Worm (Caenorhabditis elegans) whole organism, L4 larva: ENCODE results near the gene sand-1.

Experiments
- F44E2.7 ChIP-seq: fragments of 200-800 bp; sonication (Bioruptor generic); IDR thresholded peaks from 2 replicates; pipeline ENCODE4 v2.1.2; 2022; ENCODE audit warnings: missing genetic modification characterization, missing compliant biosample characterization
- aly-2 ChIP-seq: sonication (generic microtip); optimal IDR thresholded peaks from 2 replicates; lab custom pipeline; 2018; ENCODE audit warnings: missing biosample characterization, missing genetic modification characterization
- ces-1 ChIP-seq: fragments of 150-350 bp; sonication (generic microtip); optimal IDR thresholded peaks from 4 replicates; lab custom pipeline; 2014; ENCODE audit warnings: missing biosample characterization, missing genetic modification reagents, missing genetic modification characterization
- mep-1 ChIP-seq: fragments of 150-350 bp; sonication (generic microtip); optimal IDR thresholded peaks from 3 replicates; lab custom pipeline; 2014; ENCODE audit warnings: missing biosample characterization, missing genetic modification characterization
- pqm-1 ChIP-seq: sonication (generic microtip); optimal IDR thresholded peaks from 2 replicates; lab custom pipeline; 2017; ENCODE audit warnings: missing biosample characterization, missing genetic modification characterization
- snpc-1.2 ChIP-seq: fragments of 200-800 bp; sonication (Bioruptor generic); IDR thresholded peaks from 2 replicates; pipeline ENCODE4 v1.3.6; 2022; ENCODE audit warnings: missing genetic modification reagents, missing genetic modification characterization, missing compliant biosample characterization

DNA sequence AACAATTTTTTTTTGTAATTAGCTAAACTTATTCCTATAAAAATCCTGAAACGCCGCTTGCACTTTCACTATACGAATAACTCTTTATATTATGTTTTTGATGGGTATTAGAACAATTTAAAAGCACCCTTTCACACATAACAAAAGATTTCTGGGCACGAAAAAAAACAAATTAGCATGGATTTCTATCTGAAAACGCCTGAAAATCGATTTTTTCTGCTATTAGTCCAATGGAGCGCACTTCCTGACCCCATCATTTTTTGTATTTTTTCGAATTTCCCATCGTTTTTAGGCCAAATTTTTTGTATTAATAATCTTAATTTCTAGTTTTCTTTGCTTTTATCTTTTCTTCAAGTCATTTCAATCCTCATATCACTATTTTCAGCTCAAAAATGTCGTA lies 2.7 kb downstream of the sand-1 start, which contains the start of gene F41H10.3:
- TF ChIP-seq snpc-1.2 (no peak), F44E2.7 (no peak), pqm-1 (tag; lab: Kevin White, UChicago) (no peak), ces-1 (GFP tag; lab: Kevin White, UChicago) (no peak), mep-1 (no peak), aly-2 (tag; lab: Kevin White, UChicago) (no peak)
